Worm (Caenorhabditis elegans): ENCODE measurements around the gene ZK666.8.

ce11 chrII:10519863-10520262, 26.9 kb upstream of the ZK666.8 start:
- TF ChIP-seq him-1 (tag; optimal IDR thresholded peaks at IDR 0.05) (no peak), W03F9.2 (tag; optimal IDR thresholded peaks at IDR 0.05) (no peak)

Data from whole organism, L4/young adult.